Worm (Caenorhabditis elegans) whole organism, early embryonic: Measurements from ENCODE around the gene srd-58.

Experiments
- B0310.2 ChIP-seq: sonication (generic microtip); optimal IDR thresholded peaks from 2 replicates; lab custom pipeline; 2016; ENCODE audit warnings: mild to moderate bottlenecking, missing genetic modification characterization, missing compliant biosample characterization
- F13C5.2 ChIP-seq: sonication (generic microtip); optimal IDR thresholded peaks from 2 replicates; lab custom pipeline; 2017; ENCODE audit warnings: mild to moderate bottlenecking, missing genetic modification characterization, inconsistent platforms, missing compliant biosample characterization
- aly-1 ChIP-seq: sonication (generic microtip); optimal IDR thresholded peaks from 2 replicates; lab custom pipeline; 2016; ENCODE audit warnings: missing genetic modification characterization, missing compliant biosample characterization
- ama-1 ChIP-seq: fragments of 150-350 bp; optimal IDR thresholded peaks from 2 replicates; lab custom pipeline; 2014
- ceh-13 ChIP-seq: fragments of 200-800 bp; sonication (Bioruptor generic); optimal IDR thresholded peaks from 2 replicates; lab custom pipeline; 2018; ENCODE audit warnings: mild to moderate bottlenecking, missing genetic modification characterization, missing compliant biosample characterization
- ceh-36 ChIP-seq: sonication (generic microtip); optimal IDR thresholded peaks from 2 replicates; lab custom pipeline; 2016; ENCODE audit warnings: missing genetic modification characterization, inconsistent platforms, missing compliant biosample characterization
- ets-7 ChIP-seq: sonication (generic microtip); optimal IDR thresholded peaks from 2 replicates; lab custom pipeline; 2016; ENCODE audit warnings: missing genotype, missing genetic modification characterization, missing compliant biosample characterization
- flt-1 ChIP-seq: fragments of 200-800 bp; sonication (Bioruptor generic); IDR thresholded peaks from 2 replicates; pipeline ENCODE4 v1.3.6; 2022; ENCODE audit warnings: missing genetic modification characterization, missing compliant biosample characterization
- hmbx-1 ChIP-seq: sonication (generic microtip); optimal IDR thresholded peaks from 2 replicates; lab custom pipeline; 2016; ENCODE audit warnings: mild to moderate bottlenecking, missing genetic modification characterization, missing compliant biosample characterization
- hmg-4 ChIP-seq: fragments of 200-800 bp; sonication (Bioruptor generic); optimal IDR thresholded peaks from 2 replicates; lab custom pipeline; 2018; ENCODE audit warnings: mild to moderate bottlenecking, missing genetic modification characterization, missing compliant biosample characterization
- hnd-1 ChIP-seq: sonication (generic microtip); optimal IDR thresholded peaks from 2 replicates; lab custom pipeline; 2016; ENCODE audit warnings: missing genetic modification characterization, missing compliant biosample characterization
- pes-1 ChIP-seq: fragments of 200-800 bp; sonication (Bioruptor generic); IDR thresholded peaks from 2 replicates; pipeline ENCODE4 v1.3.6; 2022; ENCODE audit warnings: missing genetic modification reagents, missing genetic modification characterization, missing compliant biosample characterization
- scrt-1 ChIP-seq: fragments of 200-800 bp; sonication (Bioruptor generic); IDR thresholded peaks from 2 replicates; pipeline ENCODE4 v1.3.6; 2022; ENCODE audit warnings: missing genetic modification characterization, missing compliant biosample characterization
- sea-1 ChIP-seq: fragments of 200-800 bp; sonication (Bioruptor generic); conservative IDR thresholded peaks from 2 replicates; pipeline ENCODE4 v1.3.6; 2022; ENCODE audit warnings: missing genetic modification characterization, missing compliant biosample characterization
- tbx-11 ChIP-seq: fragments of 200-800 bp; sonication (Bioruptor generic); IDR thresholded peaks from 2 replicates; pipeline ENCODE4 v1.3.6; 2022; ENCODE audit warnings: missing genetic modification characterization, missing compliant biosample characterization
- tbx-37 ChIP-seq: fragments of 200-800 bp; sonication (Bioruptor generic); conservative IDR thresholded peaks from 2 replicates; pipeline ENCODE4 v1.3.6; 2022; ENCODE audit warnings: missing genetic modification reagents, missing genetic modification characterization, missing compliant biosample characterization
- tra-4 ChIP-seq: sonication (generic microtip); optimal IDR thresholded peaks from 2 replicates; lab custom pipeline; 2017; ENCODE audit warnings: missing genetic modification characterization, missing compliant biosample characterization

srd-58 gene

ce11 chrII:7205388-7205787 is 537 bp upstream of the srd-58 start, which contains the start of gene srd-59:
Gene srd-59 (plus strand): TSS chrII:7205688.
- no peak for TF ChIP-seq flt-1 (GFP tag; lab: Robert Waterston, UW)
- no peak for TF ChIP-seq ceh-36 (tag; lab: Kevin White, UChicago)
- TF ChIP-seq hmg-4, result no peak
- TF ChIP-seq aly-1 (tag; lab: Kevin White, UChicago), result no peak
- TF ChIP-seq tbx-11 (GFP tag; lab: Robert Waterston, UW), result no peak
- TF ChIP-seq B0310.2 (tag; lab: Kevin White, UChicago), result no peak
- no peak for TF ChIP-seq scrt-1 (GFP tag; lab: Robert Waterston, UW)
- no peak for TF ChIP-seq hmbx-1 (tag; lab: Kevin White, UChicago)
- TF ChIP-seq F13C5.2 (tag; lab: Kevin White, UChicago), result no peak
- no peak for TF ChIP-seq ama-1
- no peak for TF ChIP-seq ets-7
- TF ChIP-seq tbx-37 (GFP tag; lab: Robert Waterston, UW), result no peak
- no peak for TF ChIP-seq sea-1 (GFP tag; lab: Robert Waterston, UW)
- no peak for TF ChIP-seq ceh-13 (GFP tag; lab: Kevin White, UChicago)
- TF ChIP-seq hnd-1 (tag; lab: Kevin White, UChicago), result no peak
- TF ChIP-seq tra-4 (tag; lab: Kevin White, UChicago), result no peak
- no peak for TF ChIP-seq pes-1 (GFP tag; lab: Robert Waterston, UW)

- no peak for TF ChIP-seq ceh-36 (tag; lab: Kevin White, UChicago)
- TF ChIP-seq hnd-1 (tag; lab: Kevin White, UChicago), result no peak
- no peak for TF ChIP-seq sea-1 (GFP tag; lab: Robert Waterston, UW)
- TF ChIP-seq tra-4 (tag; lab: Kevin White, UChicago), result no peak
- no peak for TF ChIP-seq ama-1
- no peak for TF ChIP-seq hmbx-1 (tag; lab: Kevin White, UChicago)
- no peak for TF ChIP-seq hmg-4
- TF ChIP-seq tbx-37 (GFP tag; lab: Robert Waterston, UW), result no peak
- TF ChIP-seq scrt-1 (GFP tag; lab: Robert Waterston, UW), result no peak
- no peak for TF ChIP-seq ets-7
- TF ChIP-seq flt-1 (GFP tag; lab: Robert Waterston, UW), result no peak
Measured at ce11 chrII:7203110-7203509, 1.7 kb downstream of the srd-58 start, which contains the start of gene srd-56. Gene srd-56 (minus strand): TSS chrII:7203210.

- TF ChIP-seq ets-7 (peak; percentile 82), F13C5.2 (tag; lab: Kevin White, UChicago) (peak; percentile 94), ceh-13 (GFP tag; lab: Kevin White, UChicago) (peak; percentile 90), aly-1 (tag; lab: Kevin White, UChicago) (peak; percentile 89), tbx-11 (GFP tag; lab: Robert Waterston, UW) (peak; percentile 93), scrt-1 (GFP tag; lab: Robert Waterston, UW) (peak; percentile 90), hmbx-1 (tag; lab: Kevin White, UChicago) (peak; percentile 62), pes-1 (GFP tag; lab: Robert Waterston, UW) (peak; percentile 93), ceh-36 (tag; lab: Kevin White, UChicago) (peak; percentile 85), hnd-1 (tag; lab: Kevin White, UChicago) (peak; percentile 75), sea-1 (GFP tag; lab: Robert Waterston, UW) (peak; percentile 93), tbx-37 (GFP tag; lab: Robert Waterston, UW) (peak; percentile 92), B0310.2 (tag; lab: Kevin White, UChicago) (peak; percentile 85), flt-1 (GFP tag; lab: Robert Waterston, UW) (peak; percentile 89), hmg-4 (peak; percentile 99), tra-4 (tag; lab: Kevin White, UChicago) (peak; percentile 83), ama-1 (no peak)
Measured at ce11 chrII:7200051-7200599, 4.7 kb downstream of the srd-58 start, which contains the start of gene pcrg-1. Gene pcrg-1 (plus strand): TSS chrII:7200549.

ce11 chrII:7199308-7199707 is 5.5 kb downstream of the srd-58 start, which contains the start of gene E04F6.6:
Gene E04F6.6 (minus strand): TSS chrII:7199565.
- TF ChIP-seq flt-1 (GFP tag; lab: Robert Waterston, UW) (no peak), ceh-36 (tag; lab: Kevin White, UChicago) (no peak), pes-1 (GFP tag; lab: Robert Waterston, UW) (no peak), tbx-11 (GFP tag; lab: Robert Waterston, UW) (no peak), F13C5.2 (tag; lab: Kevin White, UChicago) (no peak), scrt-1 (GFP tag; lab: Robert Waterston, UW) (no peak), hnd-1 (tag; lab: Kevin White, UChicago) (no peak)

ce11 chrII:7197434-7197833 is 7.4 kb downstream of the srd-58 start:
- TF ChIP-seq F13C5.2 (tag; lab: Kevin White, UChicago) (no peak), ceh-36 (tag; lab: Kevin White, UChicago) (no peak), flt-1 (GFP tag; lab: Robert Waterston, UW) (no peak), tra-4 (tag; lab: Kevin White, UChicago) (no peak), hnd-1 (tag; lab: Kevin White, UChicago) (no peak), ets-7 (no peak), hmg-4 (no peak), tbx-37 (GFP tag; lab: Robert Waterston, UW) (no peak), ama-1 (no peak), scrt-1 (GFP tag; lab: Robert Waterston, UW) (no peak), tbx-11 (GFP tag; lab: Robert Waterston, UW) (no peak), B0310.2 (tag; lab: Kevin White, UChicago) (no peak), sea-1 (GFP tag; lab: Robert Waterston, UW) (no peak), pes-1 (GFP tag; lab: Robert Waterston, UW) (no peak), hmbx-1 (tag; lab: Kevin White, UChicago) (no peak), ceh-13 (GFP tag; lab: Kevin White, UChicago) (no peak)

ce11 chrII:7196040-7196439 is 8.8 kb downstream of the srd-58 start, which contains the start of gene maoc-1:
Gene maoc-1 (plus strand): TSS chrII:7196276.
- TF ChIP-seq aly-1 (tag; lab: Kevin White, UChicago) (no peak), ceh-13 (GFP tag; lab: Kevin White, UChicago) (no peak), F13C5.2 (tag; lab: Kevin White, UChicago) (no peak), ceh-36 (tag; lab: Kevin White, UChicago) (no peak), tbx-11 (GFP tag; lab: Robert Waterston, UW) (no peak), B0310.2 (tag; lab: Kevin White, UChicago) (no peak), ama-1 (no peak), tra-4 (tag; lab: Kevin White, UChicago) (no peak)
